Worm (Caenorhabditis elegans): ENCODE results near the gene Y37E11B.6.
A peak's percentile ranks its signal among the peaks of the same experiment; 100 is the strongest.

The Y37E11B.6 gene

DNA sequence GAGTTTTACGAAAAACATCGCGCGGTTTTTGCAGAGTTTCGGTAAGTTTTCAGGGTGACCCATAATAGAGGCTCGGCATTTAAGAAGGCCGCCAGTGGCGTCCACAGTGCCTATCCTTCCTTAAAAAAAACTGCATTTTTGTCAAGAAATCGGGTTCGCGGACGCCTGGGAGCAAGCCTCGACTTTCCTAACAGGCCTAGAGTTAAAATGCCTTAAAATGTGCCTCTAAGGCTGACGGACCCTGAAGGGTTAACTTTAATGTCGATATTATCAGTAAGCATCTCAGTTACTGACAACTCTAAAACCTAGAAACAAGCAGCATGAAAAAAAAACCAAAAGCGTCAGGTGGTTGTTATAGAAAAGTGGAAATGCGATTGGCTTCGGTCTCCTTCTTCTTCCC is 39.9 kb downstream of the Y37E11B.6 start:
- TF ChIP-seq nhr-11 (tag; optimal IDR thresholded peaks at IDR 0.05) (no peak), ceh-2 (tag; optimal IDR thresholded peaks at IDR 0.05) (no peak), C38D4.7 (GFP tag; optimal IDR thresholded peaks at IDR 0.05) (no peak), ceh-34 (tag; optimal IDR thresholded peaks at IDR 0.05) (no peak), C08G9.2 (tag; optimal IDR thresholded peaks at IDR 0.05) (no peak), sox-4 (tag; optimal IDR thresholded peaks at IDR 0.05) (no peak), tbx-7 (tag; optimal IDR thresholded peaks at IDR 0.05) (no peak), ahr-1 (tag; optimal IDR thresholded peaks at IDR 0.05) (no peak), ceh-24 (tag; optimal IDR thresholded peaks at IDR 0.05) (no peak)

DNA sequence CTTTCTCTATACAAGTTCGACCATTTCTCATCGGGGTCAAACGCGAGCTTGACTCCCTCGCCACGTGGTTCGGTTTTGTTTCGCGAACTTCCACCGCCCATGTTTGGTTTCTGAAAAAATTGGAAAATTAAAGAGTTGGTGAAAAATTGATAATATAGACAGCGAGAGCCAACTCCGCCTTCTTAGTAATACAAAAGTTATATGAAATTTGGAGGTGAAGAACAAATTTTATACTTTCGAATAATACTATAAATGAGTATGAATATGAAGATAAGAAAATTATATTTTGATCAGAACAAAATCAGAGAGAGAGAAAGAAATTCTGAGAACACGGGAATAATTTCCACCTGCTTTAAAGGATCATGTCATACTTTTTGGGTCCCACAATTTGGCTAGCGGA is 41.8 kb downstream of the Y37E11B.6 start, which contains the start of gene osm-9:
osm-9 (minus strand) TSS at position 101 of the 400 bp plus-strand sequence.
- TF ChIP-seq fkh-6 (tag; optimal IDR thresholded peaks at IDR 0.05) (no peak), C38D4.7 (GFP tag; optimal IDR thresholded peaks at IDR 0.05) (no peak), unc-3 (GFP tag; conservative IDR thresholded peaks at IDR 0.05) (no peak), unc-3 (tag; optimal IDR thresholded peaks at IDR 0.05) (no peak), C08G9.2 (tag; optimal IDR thresholded peaks at IDR 0.05) (no peak), ceh-19 (GFP tag; optimal IDR thresholded peaks at IDR 0.05) (no peak), eyg-1 (tag; optimal IDR thresholded peaks at IDR 0.05) (no peak)

DNA sequence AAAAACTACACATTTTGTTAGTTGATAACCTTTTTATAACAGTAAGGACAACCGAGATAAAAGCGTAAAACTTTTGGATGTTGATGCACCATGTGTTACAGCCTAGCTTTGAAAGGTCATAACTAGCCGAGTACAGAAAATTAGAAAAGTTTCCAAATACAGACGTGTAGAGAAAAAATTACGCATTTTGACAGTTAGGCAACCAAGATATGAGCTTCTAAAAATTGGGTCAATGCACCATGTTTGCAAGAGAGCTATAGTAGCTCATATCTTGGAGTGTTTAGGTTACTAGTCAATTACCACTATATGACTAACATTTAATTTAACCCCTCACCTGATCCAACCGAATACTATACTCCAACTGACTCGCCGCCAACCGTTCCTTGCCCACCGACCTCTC is 46.2 kb downstream of the Y37E11B.6 start:
- TF ChIP-seq nhr-232 (tag; optimal IDR thresholded peaks at IDR 0.05), result no peak
- no peak for TF ChIP-seq ceh-34 (tag; optimal IDR thresholded peaks at IDR 0.05)
- TF ChIP-seq dve-1 (tag; optimal IDR thresholded peaks at IDR 0.05), result no peak
- TF ChIP-seq sox-2 (GFP tag; IDR thresholded peaks at IDR 0.05), result no peak
- TF ChIP-seq unc-3 (GFP tag; conservative IDR thresholded peaks at IDR 0.05), result no peak
- TF ChIP-seq unc-3 (tag; optimal IDR thresholded peaks at IDR 0.05), result no peak
- TF ChIP-seq ceh-31 (tag; optimal IDR thresholded peaks at IDR 0.05), result no peak

DNA sequence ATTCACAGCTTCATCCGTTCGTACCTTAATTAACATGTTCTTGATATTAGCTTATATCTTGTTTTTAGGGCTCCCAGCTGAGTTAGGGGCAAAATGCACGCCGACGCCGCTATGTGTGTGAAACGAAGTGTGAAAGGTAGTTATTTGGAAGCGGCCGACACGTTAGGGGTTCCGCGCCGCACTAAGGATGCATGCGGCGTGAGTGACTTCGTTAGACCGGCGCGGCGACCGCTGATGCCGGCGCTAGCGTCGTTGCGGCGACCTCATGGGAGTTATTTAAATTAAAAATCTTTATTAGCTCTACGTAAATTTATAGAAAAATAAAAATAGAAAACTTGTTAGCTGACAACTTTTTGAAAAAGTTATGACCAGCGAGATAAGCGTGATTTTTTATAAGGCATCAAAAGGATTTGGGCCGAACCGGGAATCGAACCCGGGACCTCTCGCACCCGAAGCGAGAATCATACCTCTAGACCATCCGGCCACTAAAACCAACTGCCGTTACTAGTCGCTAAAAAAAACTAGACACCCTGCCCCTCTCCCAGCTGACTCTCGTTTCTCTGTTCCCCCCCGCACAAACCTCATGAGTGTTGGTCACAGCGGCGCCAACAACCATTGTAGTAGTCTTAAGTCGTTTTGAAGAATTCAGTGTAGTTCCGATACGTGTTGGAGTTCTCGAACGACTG is 47.2 kb downstream of the Y37E11B.6 start:
- TF ChIP-seq unc-55 (GFP tag; optimal IDR thresholded peaks at IDR 0.05), result no peak
- no peak for TF ChIP-seq hlh-8 (tag; optimal IDR thresholded peaks at IDR 0.05)
- no peak for TF ChIP-seq pros-1 (tag; optimal IDR thresholded peaks at IDR 0.05)
- TF ChIP-seq lim-6 (tag; optimal IDR thresholded peaks at IDR 0.05), result no peak
- no peak for TF ChIP-seq ceh-30 (tag; optimal IDR thresholded peaks at IDR 0.05)
- no peak for TF ChIP-seq nhr-11 (tag; optimal IDR thresholded peaks at IDR 0.05)
- TF ChIP-seq ceh-14 (tag; optimal IDR thresholded peaks at IDR 0.05), result peak; percentile 22
- no peak for TF ChIP-seq ets-4 (tag; optimal IDR thresholded peaks at IDR 0.05)
- peak; percentile 56 for TF ChIP-seq sox-4 (tag; optimal IDR thresholded peaks at IDR 0.05)
- peak; percentile 36 for TF ChIP-seq fkh-6 (tag; optimal IDR thresholded peaks at IDR 0.05)
- no peak for TF ChIP-seq sox-2 (GFP tag; IDR thresholded peaks at IDR 0.05)
- no peak for TF ChIP-seq dmd-4 (tag; optimal IDR thresholded peaks at IDR 0.05; ENCODE audit: borderline replicate concordance)
- peak; percentile 1 for TF ChIP-seq hlh-30 (tag; optimal IDR thresholded peaks at IDR 0.05; ENCODE audit: insufficient read depth)
- no peak for TF ChIP-seq fkh-10 (GFP tag; optimal IDR thresholded peaks at IDR 0.05)
- TF ChIP-seq ceh-45 (GFP tag; IDR thresholded peaks at IDR 0.05), result 0 out of 2 replicates have a peak, but pooled peaks have one; percentile 32
- peak; percentile 37 for TF ChIP-seq ceh-18 (tag; optimal IDR thresholded peaks at IDR 0.05)
- no peak for TF ChIP-seq syd-9 (tag; optimal IDR thresholded peaks at IDR 0.05)
- peak; percentile 36 for TF ChIP-seq elt-2 (tag; optimal IDR thresholded peaks at IDR 0.05)
- no peak for TF ChIP-seq ahr-1 (tag; optimal IDR thresholded peaks at IDR 0.05)
- TF ChIP-seq ceh-48 (tag; optimal IDR thresholded peaks at IDR 0.05), result peak; percentile 40
- TF ChIP-seq npax-4 (tag; optimal IDR thresholded peaks at IDR 0.05), result peak; percentile 33
- TF ChIP-seq ceh-9 (tag; optimal IDR thresholded peaks at IDR 0.05), result no peak
- no peak for TF ChIP-seq fax-1 (tag; optimal IDR thresholded peaks at IDR 0.05)
- TF ChIP-seq dve-1 (tag; optimal IDR thresholded peaks at IDR 0.05), result no peak
- peak; percentile 39 for TF ChIP-seq K09A11.1 (tag; optimal IDR thresholded peaks at IDR 0.05; ENCODE audit: insufficient read depth)
- peak; percentile 26 for TF ChIP-seq pqm-1 (tag; optimal IDR thresholded peaks at IDR 0.05)
- TF ChIP-seq odd-2 (tag; optimal IDR thresholded peaks at IDR 0.05), result peak; percentile 46
- TF ChIP-seq ceh-24 (tag; optimal IDR thresholded peaks at IDR 0.05), result no peak
- no peak for TF ChIP-seq eyg-1 (tag; optimal IDR thresholded peaks at IDR 0.05)
- peak; percentile 56 for TF ChIP-seq ttx-3 (tag; optimal IDR thresholded peaks at IDR 0.05)
- peak; percentile 64 for TF ChIP-seq che-1 (tag; optimal IDR thresholded peaks at IDR 0.05)
- TF ChIP-seq mec-3 (tag; optimal IDR thresholded peaks at IDR 0.05; ENCODE audit: borderline replicate concordance), result no peak
- peak; percentile 37 for TF ChIP-seq T23F11.4 (GFP tag; optimal IDR thresholded peaks at IDR 0.05)
- TF ChIP-seq gmeb-2 (tag; optimal IDR thresholded peaks at IDR 0.05), result peak; percentile 37
- TF ChIP-seq C38D4.7 (GFP tag; optimal IDR thresholded peaks at IDR 0.05), result peak; percentile 52
- TF ChIP-seq ceh-31 (tag; optimal IDR thresholded peaks at IDR 0.05), result no peak

Data from whole organism, late embryonic.